Worm (Caenorhabditis elegans) whole organism, L3 larva: ENCODE data around the gene R08D7.4.

Experiments used
- R02D3.7 ChIP-seq: fragments of 150-350 bp; optimal IDR thresholded peaks from 2 replicates; lab custom pipeline; 2014; ENCODE audit warnings: missing biosample characterization, missing genetic modification characterization
- ZK546.5 ChIP-seq: sonication (generic microtip); optimal IDR thresholded peaks from 2 replicates; lab custom pipeline; 2017; ENCODE audit warnings: missing biosample characterization, missing genetic modification characterization
- aly-2 ChIP-seq: fragments of 150-350 bp; optimal IDR thresholded peaks from 2 replicates; lab custom pipeline; 2014; ENCODE audit warnings: missing biosample characterization, missing genetic modification characterization
- ama-1 ChIP-seq: fragments of 150-350 bp; optimal IDR thresholded peaks from 2 replicates; lab custom pipeline; 2018
- ceh-16 ChIP-seq: sonication (generic microtip); optimal IDR thresholded peaks from 2 replicates; lab custom pipeline; 2017; ENCODE audit warnings: missing biosample characterization, missing genetic modification characterization
- ceh-28 ChIP-seq: fragments of 150-350 bp; optimal IDR thresholded peaks from 2 replicates; lab custom pipeline; 2014; ENCODE audit warnings: missing biosample characterization, missing genetic modification reagents, missing genetic modification characterization
- ceh-82 ChIP-seq: fragments of 150-350 bp; optimal IDR thresholded peaks from 2 replicates; lab custom pipeline; 2014; ENCODE audit warnings: missing biosample characterization, missing genetic modification characterization
- ceh-9 ChIP-seq: sonication (generic microtip); optimal IDR thresholded peaks from 2 replicates; lab custom pipeline; 2018; ENCODE audit warnings: missing biosample characterization, missing genetic modification characterization
- daf-12 ChIP-seq: fragments of 150-350 bp; optimal IDR thresholded peaks from 2 replicates; lab custom pipeline; 2014; ENCODE audit warnings: missing biosample characterization, missing genetic modification reagents, missing genetic modification characterization
- egl-27 ChIP-seq: sonication (generic microtip); optimal IDR thresholded peaks from 4 replicates; lab custom pipeline; 2017; ENCODE audit warnings: missing biosample characterization, missing genetic modification reagents, missing genetic modification characterization
- egl-5 ChIP-seq: fragments of 150-350 bp; optimal IDR thresholded peaks from 2 replicates; lab custom pipeline; 2017; ENCODE audit warnings: missing biosample characterization, missing genetic modification reagents, missing genetic modification characterization, inconsistent platforms
- elt-1 ChIP-seq: fragments of 150-350 bp; optimal IDR thresholded peaks from 2 replicates; lab custom pipeline; 2014; ENCODE audit warnings: missing biosample characterization, missing genetic modification characterization
- elt-2 ChIP-seq: sonication (generic microtip); optimal IDR thresholded peaks from 2 replicates; lab custom pipeline; 2016; ENCODE audit warnings: missing genetic modification reagents, mild to moderate bottlenecking, missing genetic modification characterization, missing compliant biosample characterization
- elt-3 ChIP-seq, 3 experiments: fragments of 150-350 bp in 1 of 3; sonication (generic microtip) in 2 of 3; optimal IDR thresholded peaks; 2 replicates in 2 of 3; 4 replicates in 1 of 3; lab custom pipeline; 2014 to 2017; ENCODE audit warnings: missing biosample characterization in 3 of 3, missing genetic modification characterization in 3 of 3
- eor-1 ChIP-seq, 2 experiments: fragments of 150-350 bp; optimal IDR thresholded peaks; 2 replicates each; lab custom pipeline; 2014 to 2018; ENCODE audit warnings: missing biosample characterization in 2 of 2, missing genetic modification characterization in 2 of 2
- fkh-10 ChIP-seq: sonication (generic microtip); optimal IDR thresholded peaks from 2 replicates; lab custom pipeline; 2017; ENCODE audit warnings: missing biosample characterization, missing genetic modification reagents, missing genetic modification characterization
- fkh-2 ChIP-seq: fragments of 150-350 bp; optimal IDR thresholded peaks from 2 replicates; lab custom pipeline; 2014; ENCODE audit warnings: missing biosample characterization, missing genetic modification reagents, missing genetic modification characterization
- fos-1 ChIP-seq: fragments of 150-350 bp; optimal IDR thresholded peaks from 2 replicates; lab custom pipeline; 2014; ENCODE audit warnings: missing biosample characterization, missing genetic modification characterization
- hmg-11 ChIP-seq: sonication (generic microtip); optimal IDR thresholded peaks from 2 replicates; lab custom pipeline; 2016; ENCODE audit warnings: missing genetic modification characterization, missing compliant biosample characterization
- jun-1 ChIP-seq: fragments of 150-350 bp; optimal IDR thresholded peaks from 2 replicates; lab custom pipeline; 2014; ENCODE audit warnings: missing biosample characterization, missing genetic modification reagents, missing genetic modification characterization
- lin-15B ChIP-seq: fragments of 150-350 bp; optimal IDR thresholded peaks from 2 replicates; lab custom pipeline; 2014; ENCODE audit warnings: missing biosample characterization, missing genetic modification characterization
- lin-39 ChIP-seq: fragments of 150-350 bp; optimal IDR thresholded peaks from 2 replicates; lab custom pipeline; 2018; ENCODE audit warnings: missing biosample characterization, missing genetic modification reagents, missing genetic modification characterization
- lsy-12 ChIP-seq: sonication (generic microtip); optimal IDR thresholded peaks from 2 replicates; lab custom pipeline; 2016; ENCODE audit warnings: mild to moderate bottlenecking, missing genetic modification characterization, missing compliant biosample characterization
- mdl-1 ChIP-seq: fragments of 150-350 bp; optimal IDR thresholded peaks from 2 replicates; lab custom pipeline; 2014; ENCODE audit warnings: missing biosample characterization, missing genetic modification characterization
- mml-1 ChIP-seq: fragments of 150-350 bp; sonication (generic microtip); optimal IDR thresholded peaks from 3 replicates; lab custom pipeline; 2014; ENCODE audit warnings: missing biosample characterization, missing genetic modification characterization
- nfya-1 ChIP-seq: sonication (generic microtip); optimal IDR thresholded peaks from 2 replicates; lab custom pipeline; 2017; ENCODE audit warnings: missing genetic modification characterization, mild to moderate bottlenecking, missing compliant biosample characterization, antibody characterized with exemption, moderate library complexity; ENCODE audit not compliant: insufficient read depth
- nhr-11 ChIP-seq: fragments of 150-350 bp; optimal IDR thresholded peaks from 2 replicates; lab custom pipeline; 2014; ENCODE audit warnings: missing biosample characterization, missing genetic modification characterization
- nhr-12 ChIP-seq: fragments of 150-350 bp; optimal IDR thresholded peaks from 2 replicates; lab custom pipeline; 2014; ENCODE audit warnings: missing biosample characterization, missing genetic modification characterization
- nhr-23 ChIP-seq: fragments of 150-350 bp; optimal IDR thresholded peaks from 2 replicates; lab custom pipeline; 2014; ENCODE audit warnings: missing biosample characterization, missing genetic modification reagents, missing genetic modification characterization
- nhr-237 ChIP-seq: fragments of 150-350 bp; optimal IDR thresholded peaks from 2 replicates; lab custom pipeline; 2014; ENCODE audit warnings: missing biosample characterization, missing genetic modification characterization
- nhr-25 ChIP-seq: sonication (generic microtip); optimal IDR thresholded peaks from 2 replicates; lab custom pipeline; 2017; ENCODE audit warnings: missing biosample characterization, missing genetic modification characterization
- nhr-28 ChIP-seq: fragments of 150-350 bp; optimal IDR thresholded peaks from 2 replicates; lab custom pipeline; 2014; ENCODE audit warnings: missing biosample characterization, missing genetic modification characterization
- nhr-43 ChIP-seq: sonication (generic microtip); optimal IDR thresholded peaks from 2 replicates; lab custom pipeline; 2016; ENCODE audit warnings: mild to moderate bottlenecking, missing genetic modification characterization, missing compliant biosample characterization; ENCODE audit not compliant: poor library complexity, severe bottlenecking
- nhr-67 ChIP-seq: fragments of 150-350 bp; optimal IDR thresholded peaks from 2 replicates; lab custom pipeline; 2014; ENCODE audit warnings: missing biosample characterization, missing genetic modification characterization
- nhr-76 ChIP-seq: fragments of 150-350 bp; sonication (generic microtip); optimal IDR thresholded peaks from 5 replicates; lab custom pipeline; 2014; ENCODE audit warnings: missing biosample characterization, missing genetic modification characterization
- nhr-77 ChIP-seq: fragments of 150-350 bp; optimal IDR thresholded peaks from 2 replicates; lab custom pipeline; 2014; ENCODE audit warnings: missing biosample characterization, missing genetic modification characterization
- pha-4 ChIP-seq: fragments of 150-350 bp; optimal IDR thresholded peaks from 2 replicates; lab custom pipeline; 2014; ENCODE audit warnings: missing biosample characterization, missing genetic modification reagents, missing genetic modification characterization
- pqm-1 ChIP-seq: fragments of 150-350 bp; optimal IDR thresholded peaks from 2 replicates; lab custom pipeline; 2017; ENCODE audit warnings: missing biosample characterization, missing genetic modification characterization, inconsistent platforms
- sea-2 ChIP-seq: fragments of 150-350 bp; sonication (generic microtip); optimal IDR thresholded peaks from 4 replicates; lab custom pipeline; 2014; ENCODE audit warnings: missing biosample characterization, missing genetic modification reagents, missing genetic modification characterization
- skn-1 ChIP-seq: fragments of 150-350 bp; optimal IDR thresholded peaks from 2 replicates; lab custom pipeline; 2014; ENCODE audit warnings: missing biosample characterization, missing genetic modification characterization
- snpc-4 ChIP-seq: fragments of 150-350 bp; optimal IDR thresholded peaks from 2 replicates; lab custom pipeline; 2014; ENCODE audit warnings: missing biosample characterization, missing genetic modification characterization
- tbx-2 ChIP-seq: sonication (generic microtip); optimal IDR thresholded peaks from 2 replicates; lab custom pipeline; 2016; ENCODE audit warnings: mild to moderate bottlenecking, missing genetic modification characterization, missing compliant biosample characterization
- unc-39 ChIP-seq: sonication (generic microtip); optimal IDR thresholded peaks from 4 replicates; lab custom pipeline; 2017; ENCODE audit warnings: missing biosample characterization, missing genetic modification characterization
- unc-62 ChIP-seq: fragments of 150-350 bp; sonication (generic microtip); optimal IDR thresholded peaks from 4 replicates; lab custom pipeline; 2014; ENCODE audit warnings: missing biosample characterization, missing genetic modification reagents, missing genetic modification characterization
- zag-1 ChIP-seq: fragments of 150-350 bp; optimal IDR thresholded peaks from 2 replicates; lab custom pipeline; 2014; ENCODE audit warnings: missing biosample characterization, missing genetic modification characterization
- ztf-11 ChIP-seq: fragments of 150-350 bp; optimal IDR thresholded peaks from 2 replicates; lab custom pipeline; 2014; ENCODE audit warnings: missing biosample characterization, missing genetic modification characterization
- ztf-4 ChIP-seq: fragments of 150-350 bp; optimal IDR thresholded peaks from 2 replicates; lab custom pipeline; 2014; ENCODE audit warnings: missing biosample characterization, missing genetic modification characterization

R08D7.4 gene

DNA sequence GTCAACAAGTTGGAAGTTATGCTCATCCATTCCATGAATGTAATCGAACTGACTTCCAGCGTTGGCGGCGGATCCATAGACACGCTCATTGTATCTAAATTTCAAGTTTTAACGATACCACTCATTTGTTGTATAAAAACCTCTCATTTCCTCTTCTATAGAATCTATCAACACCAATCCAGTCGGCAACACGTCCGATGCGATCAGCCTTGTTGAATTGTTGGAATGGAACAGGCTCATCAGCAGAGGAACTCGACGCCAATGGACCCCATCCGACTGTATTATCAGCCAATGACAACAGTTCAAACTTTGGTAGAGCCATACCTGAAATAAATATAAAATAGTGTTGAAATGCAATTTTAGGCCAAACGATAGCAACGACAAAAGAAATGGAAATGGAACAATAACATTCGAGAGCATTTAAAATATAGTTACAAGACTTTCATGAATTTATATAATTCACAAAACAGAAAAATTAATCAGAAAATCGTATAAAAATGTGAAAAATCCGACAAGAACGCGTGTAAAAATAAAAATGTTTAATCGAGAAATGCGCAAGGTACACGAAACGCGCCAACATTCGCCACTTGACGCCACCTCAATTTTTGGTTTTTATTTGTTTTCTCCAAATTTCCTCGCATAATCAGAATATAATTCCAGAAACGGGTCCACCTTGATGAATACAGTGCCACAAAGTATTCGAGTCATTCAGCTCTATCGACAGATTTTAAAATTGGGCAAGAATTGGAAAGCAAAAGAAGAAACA lies at the start of gene R08D7.4, which contains the start of gene eif-3.D:
TSS of gene R08D7.4 (plus strand) at position 638 of the 766 bp plus-strand sequence.
TSS of gene eif-3.D (minus strand) at position 324 of the 766 bp plus-strand sequence.
- TF ChIP-seq elt-1 (no peak), mml-1 (tag; lab: Kevin White, UChicago) (no peak), lin-39 (tag; lab: Kevin White, UChicago) (peak; percentile 7), nfya-1 (tag; lab: Kevin White, UChicago) (peak; percentile 58), snpc-4 (tag; lab: Kevin White, UChicago) (peak; percentile 59), fkh-2 (tag; lab: Kevin White, UChicago) (no peak), ceh-28 (tag; lab: Kevin White, UChicago) (no peak), ZK546.5 (tag; lab: Kevin White, UChicago) (no peak), jun-1 (no peak), elt-2 (tag; lab: Kevin White, UChicago) (peak; percentile 40), lsy-12 (tag; lab: Kevin White, UChicago) (no peak), nhr-67 (no peak), hmg-11 (tag; lab: Kevin White, UChicago) (peak; percentile 73), nhr-12 (tag; lab: Kevin White, UChicago) (no peak), ztf-11 (tag; lab: Kevin White, UChicago) (no peak), lin-15B (tag; lab: Kevin White, UChicago) (peak; percentile 62), daf-12 (tag; lab: Kevin White, UChicago) (no peak), ceh-16 (tag; lab: Kevin White, UChicago) (no peak), nhr-23 (tag; lab: Kevin White, UChicago) (peak; percentile 57), sea-2 (GFP tag; lab: Kevin White, UChicago) (no peak), skn-1 (tag; lab: Kevin White, UChicago) (no peak), unc-62 (no peak), elt-3 (tag; optimal IDR thresholded peaks at IDR 0.05; lab: Kevin White, UChicago) (no peak), nhr-77 (tag; lab: Kevin White, UChicago) (no peak), nhr-25 (peak; percentile 8), nhr-28 (no peak), fos-1 (no peak), egl-27 (tag; lab: Kevin White, UChicago) (no peak), nhr-43 (peak; percentile 23), zag-1 (no peak), aly-2 (no peak), fkh-10 (GFP tag; lab: Kevin White, UChicago) (no peak), pqm-1 (tag; lab: Kevin White, UChicago) (no peak), R02D3.7 (no peak), nhr-76 (tag; lab: Kevin White, UChicago) (no peak), eor-1 (tag; optimal IDR thresholded peaks at IDR 0.05; lab: Kevin White, UChicago) (no peak), egl-5 (no peak), ceh-82 (tag; lab: Kevin White, UChicago) (no peak), pha-4 (tag; lab: Kevin White, UChicago) (peak; percentile 76), tbx-2 (tag; lab: Kevin White, UChicago) (no peak), unc-39 (tag; lab: Kevin White, UChicago) (no peak), ama-1 (lab: Kevin White, UChicago) (no peak), ztf-4 (tag; lab: Kevin White, UChicago) (no peak), ceh-9 (tag; lab: Kevin White, UChicago) (no peak), nhr-11 (tag; lab: Kevin White, UChicago) (no peak), nhr-237 (tag; lab: Kevin White, UChicago) (no peak), mdl-1 (tag; lab: Kevin White, UChicago) (no peak)
